Worm (Caenorhabditis elegans): ENCODE data around the gene D1086.21.

- no peak for TF ChIP-seq C38D4.7 (GFP tag; optimal IDR thresholded peaks at IDR 0.05)
- TF ChIP-seq F13H6.1 (tag; optimal IDR thresholded peaks at IDR 0.05), result no peak
- TF ChIP-seq ama-1 (optimal IDR thresholded peaks at IDR 0.05), result no peak
- no peak for TF ChIP-seq pqm-1 (tag; optimal IDR thresholded peaks at IDR 0.05)
- TF ChIP-seq T23F11.4 (GFP tag; optimal IDR thresholded peaks at IDR 0.05), result no peak
- no peak for TF ChIP-seq ref-2 (tag; optimal IDR thresholded peaks at IDR 0.05)
- no peak for TF ChIP-seq fax-1 (tag; optimal IDR thresholded peaks at IDR 0.05)
- no peak for TF ChIP-seq npax-4 (tag; optimal IDR thresholded peaks at IDR 0.05)
- no peak for TF ChIP-seq elt-2 (tag; optimal IDR thresholded peaks at IDR 0.05)
These were observed 542 bp upstream of the D1086.21 start for ce11 chrV:14063980-14064379.

Data from whole organism, late embryonic.